Fruit fly (Drosophila melanogaster) whole organism, adult: ENCODE measurements around the gene CG31496.

Experiments
- CG11617 ChIP-seq: fragments of 200-800 bp; sonication (Bioruptor generic); optimal IDR thresholded peaks from 2 replicates; lab custom pipeline; 2017; ENCODE audit warnings: mild to moderate bottlenecking, missing biosample characterization, missing genetic modification reagents, missing genetic modification characterization
- CG12768 ChIP-seq: fragments of 200-800 bp; sonication (Bioruptor generic); optimal IDR thresholded peaks from 2 replicates; lab custom pipeline; 2017; ENCODE audit warnings: missing biosample characterization, missing genetic modification characterization, mild to moderate bottlenecking, moderate library complexity, missing genetic modification reagents
- CG14711 ChIP-seq: fragments of 200-800 bp; sonication (Bioruptor generic); optimal IDR thresholded peaks from 2 replicates; lab custom pipeline; 2018; ENCODE audit warnings: missing biosample characterization, mild to moderate bottlenecking, missing genetic modification characterization, moderate library complexity
- CG1620 ChIP-seq: fragments of 200-800 bp; sonication (Bioruptor generic); optimal IDR thresholded peaks from 2 replicates; lab custom pipeline; 2016; ENCODE audit warnings: missing biosample characterization, missing genetic modification characterization
- CG33017 ChIP-seq: fragments of 200-800 bp; sonication (Bioruptor generic); optimal IDR thresholded peaks from 2 replicates; lab custom pipeline; 2018; ENCODE audit warnings: missing biosample characterization, mild to moderate bottlenecking, missing genetic modification characterization, moderate library complexity
- CG5204 ChIP-seq: fragments of 200-800 bp; sonication (Bioruptor generic); optimal IDR thresholded peaks from 2 replicates; lab custom pipeline; 2016; ENCODE audit warnings: missing biosample characterization, missing genetic modification characterization
- CG7045 ChIP-seq: fragments of 200-800 bp; sonication (Bioruptor generic); optimal IDR thresholded peaks from 2 replicates; lab custom pipeline; 2017; ENCODE audit warnings: missing biosample characterization, mild to moderate bottlenecking, missing genetic modification characterization
- CG7101 ChIP-seq: fragments of 200-800 bp; sonication (Bioruptor generic); optimal IDR thresholded peaks from 2 replicates; lab custom pipeline; 2018; ENCODE audit warnings: missing biosample characterization, mild to moderate bottlenecking, missing genetic modification characterization, moderate library complexity
- Clk ChIP-seq: fragments of 200-800 bp; sonication (Bioruptor generic); optimal IDR thresholded peaks from 2 replicates; lab custom pipeline; 2017; ENCODE audit warnings: missing biosample characterization, missing genetic modification characterization
- Crg-1 ChIP-seq: fragments of 200-800 bp; sonication (Bioruptor generic); optimal IDR thresholded peaks from 2 replicates; lab custom pipeline; 2016; ENCODE audit warnings: missing biosample characterization, missing genetic modification characterization
- Hr96 ChIP-seq: fragments of 200-800 bp; sonication (Bioruptor generic); optimal IDR thresholded peaks from 2 replicates; lab custom pipeline; 2016; ENCODE audit warnings: missing biosample characterization, missing genetic modification characterization
- Mnt ChIP-seq: fragments of 200-800 bp; sonication (Bioruptor generic); optimal IDR thresholded peaks from 2 replicates; lab custom pipeline; 2016; ENCODE audit warnings: missing biosample characterization, mild to moderate bottlenecking, missing genetic modification characterization
- bab1 ChIP-seq: fragments of 200-800 bp; sonication (Bioruptor generic); optimal IDR thresholded peaks from 3 replicates; lab custom pipeline; 2019; ENCODE audit warnings: missing biosample characterization, mild to moderate bottlenecking, missing genetic modification characterization, moderate library complexity
- cic ChIP-seq: fragments of 200-800 bp; sonication (Bioruptor generic); optimal IDR thresholded peaks from 2 replicates; lab custom pipeline; 2017; ENCODE audit warnings: missing biosample characterization, mild to moderate bottlenecking, missing genetic modification characterization, moderate library complexity
- cnc ChIP-seq, 2 experiments: fragments of >200 bp; optimal IDR thresholded peaks; 2 replicates each; lab custom pipeline; 2017
- kay ChIP-seq: fragments of 200-800 bp; sonication (Bioruptor generic); peaks from one replicate; lab custom pipeline; 2016; ENCODE audit warnings: missing biosample characterization, missing genetic modification characterization, borderline replicate concordance
- ovo ChIP-seq: fragments of 200-800 bp; sonication (Bioruptor generic); optimal IDR thresholded peaks from 2 replicates; lab custom pipeline; 2016; ENCODE audit warnings: missing biosample characterization, missing genetic modification characterization
- pad ChIP-seq: fragments of 200-800 bp; sonication (Bioruptor generic); optimal IDR thresholded peaks from 3 replicates; lab custom pipeline; 2017; ENCODE audit warnings: missing biosample characterization, missing genetic modification characterization, mild to moderate bottlenecking, moderate library complexity, missing genetic modification reagents
- tj ChIP-seq: fragments of 200-800 bp; sonication (Bioruptor generic); optimal IDR thresholded peaks from 3 replicates; lab custom pipeline; 2017; ENCODE audit warnings: missing biosample characterization, mild to moderate bottlenecking, missing genetic modification characterization, moderate library complexity
- toe ChIP-seq: fragments of 200-800 bp; sonication (Bioruptor generic); optimal IDR thresholded peaks from 2 replicates; lab custom pipeline; 2016; ENCODE audit warnings: missing biosample characterization, missing genetic modification characterization

The CG31496 gene

dm6 chr3R:7317107-7317506 is 27.8 kb upstream of the CG31496 start, which contains the start of gene CG10029:
TSS of gene CG10029 (minus strand) at chr3R:7317207.
- TF ChIP-seq kay (GFP tag; lab: Kevin White, UChicago) (peak; percentile 26), CG1620 (GFP tag; lab: Kevin White, UChicago) (no peak), CG11617 (GFP tag; lab: Kevin White, UChicago) (no peak)

dm6 chr3R:7322549-7322948 is 22.3 kb upstream of the CG31496 start:
- TF ChIP-seq pad (GFP tag; lab: Kevin White, UChicago) (no peak), CG5204 (GFP tag; lab: Kevin White, UChicago) (no peak), Hr96 (GFP tag; lab: Kevin White, UChicago) (no peak), ovo (GFP tag; lab: Kevin White, UChicago) (no peak), CG7101 (tag; lab: Kevin White, UChicago) (no peak), CG14711 (tag; lab: Kevin White, UChicago) (no peak), toe (GFP tag; lab: Kevin White, UChicago) (no peak), Crg-1 (GFP tag; lab: Kevin White, UChicago) (no peak), CG12768 (no peak), Clk (GFP tag; lab: Kevin White, UChicago) (no peak), CG1620 (GFP tag; lab: Kevin White, UChicago) (no peak), CG33017 (tag; lab: Kevin White, UChicago) (no peak), kay (GFP tag; lab: Kevin White, UChicago) (no peak), CG11617 (GFP tag; lab: Kevin White, UChicago) (no peak), cnc (optimal IDR thresholded peaks at IDR 0.05; lab: Kevin White, UChicago) (no peak), bab1 (no peak), tj (GFP tag; lab: Kevin White, UChicago) (no peak), CG7045 (GFP tag; lab: Kevin White, UChicago) (no peak)

dm6 chr3R:7326200-7326599 is 18.7 kb upstream of the CG31496 start:
- no peak for TF ChIP-seq CG11617 (GFP tag; lab: Kevin White, UChicago)
- no peak for TF ChIP-seq CG33017 (tag; lab: Kevin White, UChicago)
- no peak for TF ChIP-seq ovo (GFP tag; lab: Kevin White, UChicago)
- TF ChIP-seq CG12768 = no peak
- TF ChIP-seq bab1 = no peak
- no peak for TF ChIP-seq CG7101 (tag; lab: Kevin White, UChicago)
- TF ChIP-seq toe (GFP tag; lab: Kevin White, UChicago) = no peak
- TF ChIP-seq CG1620 (GFP tag; lab: Kevin White, UChicago) = no peak
- TF ChIP-seq Mnt (GFP tag; lab: Kevin White, UChicago) = no peak
- TF ChIP-seq kay (GFP tag; lab: Kevin White, UChicago) = no peak
- TF ChIP-seq CG14711 (tag; lab: Kevin White, UChicago) = no peak
- TF ChIP-seq CG7045 (GFP tag; lab: Kevin White, UChicago) = no peak

dm6 chr3R:7330695-7331094 is 14.2 kb upstream of the CG31496 start:
- TF ChIP-seq CG5204 (GFP tag; lab: Kevin White, UChicago) (no peak), CG7101 (tag; lab: Kevin White, UChicago) (no peak), tj (GFP tag; lab: Kevin White, UChicago) (no peak), toe (GFP tag; lab: Kevin White, UChicago) (peak; percentile 19), Crg-1 (GFP tag; lab: Kevin White, UChicago) (no peak), cnc (optimal IDR thresholded peaks at IDR 0.05; lab: Kevin White, UChicago) (no peak), bab1 (no peak), CG14711 (tag; lab: Kevin White, UChicago) (no peak)

DNA sequence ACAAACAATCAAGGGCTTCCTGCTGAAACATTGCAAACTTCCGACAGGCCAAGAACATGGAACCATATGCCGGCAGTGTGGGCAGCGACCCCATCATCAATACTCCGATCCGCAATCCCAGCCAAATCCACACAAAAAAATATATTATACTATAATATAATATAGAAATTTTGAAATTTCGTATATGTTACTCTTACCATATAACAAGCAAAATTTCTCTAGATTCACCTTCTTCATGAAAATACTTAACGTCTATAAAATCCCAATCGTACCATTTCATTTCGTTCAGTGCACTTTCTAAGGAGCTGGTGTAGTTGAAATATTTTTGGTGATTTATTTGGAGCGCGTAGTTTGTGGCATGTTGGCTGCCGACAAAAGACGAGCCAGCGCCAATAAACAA is 10.3 kb upstream of the CG31496 start:
- no peak for TF ChIP-seq Mnt (GFP tag; lab: Kevin White, UChicago)
- no peak for TF ChIP-seq CG14711 (tag; lab: Kevin White, UChicago)
- no peak for TF ChIP-seq CG12768
- no peak for TF ChIP-seq tj (GFP tag; lab: Kevin White, UChicago)
- TF ChIP-seq bab1 = no peak
- TF ChIP-seq Clk (GFP tag; lab: Kevin White, UChicago) = no peak
- no peak for TF ChIP-seq CG1620 (GFP tag; lab: Kevin White, UChicago)
- TF ChIP-seq CG33017 (tag; lab: Kevin White, UChicago) = no peak
- TF ChIP-seq ovo (GFP tag; lab: Kevin White, UChicago) = no peak

dm6 chr3R:7336454-7336853 is 8.4 kb upstream of the CG31496 start:
- TF ChIP-seq tj (GFP tag; lab: Kevin White, UChicago) (no peak), ovo (GFP tag; lab: Kevin White, UChicago) (no peak), Crg-1 (GFP tag; lab: Kevin White, UChicago) (no peak)

- TF ChIP-seq Mnt (GFP tag; lab: Kevin White, UChicago) (no peak), Hr96 (GFP tag; lab: Kevin White, UChicago) (peak; percentile 34)
These were observed 1.6 kb downstream of the CG31496 start, which contains the start of gene nxf4 for dm6 chr3R:7346445-7346844. TSS of gene nxf4 (plus strand) at chr3R:7346730.

DNA sequence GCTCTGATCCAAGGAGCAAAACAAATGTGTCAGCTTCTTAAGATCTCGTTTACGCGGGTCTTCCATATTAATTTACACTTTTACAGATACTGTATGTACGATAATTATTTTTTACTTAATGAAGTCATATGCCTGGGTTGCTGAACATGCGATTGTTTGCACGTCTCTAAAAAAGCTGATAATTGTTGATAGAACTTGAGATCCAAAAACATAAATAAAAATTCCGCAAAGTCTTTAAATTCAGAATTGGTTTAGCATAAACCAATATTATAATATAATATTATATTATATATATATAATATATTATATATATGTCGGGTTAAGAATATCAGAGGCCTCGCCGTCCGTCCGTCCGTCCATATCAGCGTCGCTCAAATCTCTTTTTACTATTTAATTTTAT is 4.6 kb downstream of the CG31496 start, which contains the start of gene CG43290:
CG43290 (minus strand) TSS at position 101 of the 400 bp plus-strand sequence.
- TF ChIP-seq CG33017 (tag; lab: Kevin White, UChicago) = no peak
- no peak for TF ChIP-seq Clk (GFP tag; lab: Kevin White, UChicago)
- no peak for TF ChIP-seq CG7045 (GFP tag; lab: Kevin White, UChicago)
- TF ChIP-seq Crg-1 (GFP tag; lab: Kevin White, UChicago) = no peak
- no peak for TF ChIP-seq CG1620 (GFP tag; lab: Kevin White, UChicago)
- no peak for TF ChIP-seq ovo (GFP tag; lab: Kevin White, UChicago)
- no peak for TF ChIP-seq pad (GFP tag; lab: Kevin White, UChicago)
- TF ChIP-seq cnc (optimal IDR thresholded peaks at IDR 0.05; lab: Kevin White, UChicago) = no peak
- no peak for TF ChIP-seq toe (GFP tag; lab: Kevin White, UChicago)
- TF ChIP-seq kay (GFP tag; lab: Kevin White, UChicago) = no peak
- TF ChIP-seq bab1 = no peak
- TF ChIP-seq CG7101 (tag; lab: Kevin White, UChicago) = no peak
- TF ChIP-seq Mnt (GFP tag; lab: Kevin White, UChicago) = no peak
- TF ChIP-seq CG12768 = no peak
- TF ChIP-seq CG11617 (GFP tag; lab: Kevin White, UChicago) = no peak
- TF ChIP-seq cic (GFP tag; lab: Kevin White, UChicago) = no peak
- no peak for TF ChIP-seq Hr96 (GFP tag; lab: Kevin White, UChicago)
